Fruit fly (Drosophila melanogaster): ENCODE results near the gene CG17929.

DNA sequence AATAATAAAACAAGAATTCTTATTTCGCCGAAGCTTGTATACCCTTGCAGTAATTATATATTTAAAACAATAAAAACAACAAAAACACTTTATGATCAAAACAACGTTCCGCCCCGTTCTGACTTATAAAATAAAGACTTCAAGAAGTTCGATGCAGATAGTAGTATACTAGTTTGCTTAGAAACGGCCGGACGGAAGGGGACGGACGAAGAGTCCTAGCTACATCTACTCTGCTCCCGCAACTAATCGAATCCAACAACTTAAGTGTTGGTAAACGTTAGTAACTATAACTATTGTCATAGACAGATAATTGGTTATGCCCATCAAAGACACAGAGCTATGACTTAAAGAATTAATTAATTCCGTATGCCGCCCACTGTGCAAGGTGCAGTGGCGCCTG lies 40.8 kb upstream of the CG17929 start:
- TF ChIP-seq CG34367 (tag; optimal IDR thresholded peaks at IDR 0.05), result no peak
- TF ChIP-seq Pif1A (GFP tag; optimal IDR thresholded peaks at IDR 0.05), result no peak
- no peak for TF ChIP-seq gl (tag; optimal IDR thresholded peaks at IDR 0.05)
- no peak for TF ChIP-seq CG12605 (GFP tag; IDR thresholded peaks at IDR 0.05)
- TF ChIP-seq CG17806 (tag; optimal IDR thresholded peaks at IDR 0.05), result no peak
- TF ChIP-seq CG14655 (GFP tag; optimal IDR thresholded peaks at IDR 0.05), result no peak
- no peak for TF ChIP-seq EcR (GFP tag; optimal IDR thresholded peaks at IDR 0.05)
- no peak for TF ChIP-seq CG8301 (tag; optimal IDR thresholded peaks at IDR 0.05)
- no peak for TF ChIP-seq CG9948 (tag; optimal IDR thresholded peaks at IDR 0.05)
- no peak for TF ChIP-seq CG13204 (GFP tag; optimal IDR thresholded peaks at IDR 0.05)

Data from whole organism, pupa.